Worm (Caenorhabditis elegans) whole organism, late embryonic: ENCODE data around the gene fbxa-114.

Experiments used
- Y22D7AL.16 ChIP-seq: sonication (generic microtip); optimal IDR thresholded peaks from 2 replicates; lab custom pipeline; 2016; ENCODE audit warnings: missing genetic modification characterization, missing compliant biosample characterization
- ama-1 ChIP-seq: fragments of 150-350 bp; optimal IDR thresholded peaks from 2 replicates; lab custom pipeline; 2014
- ceh-6 ChIP-seq: fragments of 200-800 bp; sonication (Bioruptor generic); optimal IDR thresholded peaks from 2 replicates; lab custom pipeline; 2018; ENCODE audit warnings: mild to moderate bottlenecking, missing genetic modification characterization, missing compliant biosample characterization
- eyg-1 ChIP-seq: sonication (generic microtip); optimal IDR thresholded peaks from 2 replicates; lab custom pipeline; 2016; ENCODE audit warnings: missing genotype, missing genetic modification characterization, missing compliant biosample characterization
- hlh-30 ChIP-seq: sonication (generic microtip); optimal IDR thresholded peaks from 2 replicates; lab custom pipeline; 2017; ENCODE audit warnings: antibody characterized with exemption, missing genetic modification characterization, missing compliant biosample characterization; ENCODE audit not compliant: insufficient read depth
- pax-1 ChIP-seq: fragments of 150-350 bp; optimal IDR thresholded peaks from 2 replicates; lab custom pipeline; 2014; ENCODE audit warnings: missing biosample characterization, missing genetic modification characterization

ce11 chrV:20201316-20201715, at the start of gene fbxa-114:
- no peak for TF ChIP-seq ama-1 (lab: Kevin White, UChicago)
- TF ChIP-seq ceh-6 (GFP tag; lab: Kevin White, UChicago): no peak
- no peak for TF ChIP-seq hlh-30
- no peak for TF ChIP-seq eyg-1
- no peak for TF ChIP-seq Y22D7AL.16 (tag; lab: Kevin White, UChicago)
- TF ChIP-seq pax-1 (tag; lab: Kevin White, UChicago): no peak
